Fruit fly (Drosophila melanogaster): ENCODE measurements around the gene CG31975.

CG31975 gene

dm6 chr2L:161453-162175, 20.8 kb upstream of the CG31975 start (continued):
- TF ChIP-seq Pdp1 (GFP tag; optimal IDR thresholded peaks at IDR 0.05), result peak in 1 of 2 experiments; percentile 77
- peak; percentile 51 for TF ChIP-seq CG18619 (GFP tag; optimal IDR thresholded peaks at IDR 0.05)
- peak; percentile 52 for TF ChIP-seq Fer1 (GFP tag; optimal IDR thresholded peaks at IDR 0.05)
- TF ChIP-seq pnt (GFP tag; optimal IDR thresholded peaks at IDR 0.05), result no peak
- TF ChIP-seq Aef1 (GFP tag; IDR thresholded peaks at IDR 0.05), result no peak
- TF ChIP-seq CG7271 (tag; optimal IDR thresholded peaks at IDR 0.05), result peak; percentile 34
- peak; percentile 48 for TF ChIP-seq HHEX (GFP tag; optimal IDR thresholded peaks at IDR 0.05)
- TF ChIP-seq CG16863 (GFP tag; optimal IDR thresholded peaks at IDR 0.05), result no peak
- no peak for TF ChIP-seq H2.0 (GFP tag; IDR thresholded peaks at IDR 0.05)
- TF ChIP-seq tio (GFP tag; optimal IDR thresholded peaks at IDR 0.05), result no peak
- TF ChIP-seq vfl (GFP tag; optimal IDR thresholded peaks at IDR 0.05), result no peak
- TF ChIP-seq Ssrp (tag; optimal IDR thresholded peaks at IDR 0.05), result no peak
- peak; percentile 46 for TF ChIP-seq CG15514 (GFP tag; optimal IDR thresholded peaks at IDR 0.05)
- no peak for TF ChIP-seq danr (GFP tag; IDR thresholded peaks at IDR 0.05)
- TF ChIP-seq lab (GFP tag; optimal IDR thresholded peaks at IDR 0.05), result peak; percentile 71
- TF ChIP-seq luna (GFP tag; optimal IDR thresholded peaks at IDR 0.05), result no peak
- TF ChIP-seq ERR (GFP tag; optimal IDR thresholded peaks at IDR 0.05), result no peak
- peak; percentile 39 for TF ChIP-seq fd64A (GFP tag; optimal IDR thresholded peaks at IDR 0.05)
- TF ChIP-seq Ravus (GFP tag; IDR thresholded peaks at IDR 0.05), result no peak
- TF ChIP-seq CG8388 (GFP tag; optimal IDR thresholded peaks at IDR 0.05), result no peak
- TF ChIP-seq Nf-YB (GFP tag; optimal IDR thresholded peaks at IDR 0.05), result peak; percentile 40
- TF ChIP-seq CG8359 (GFP tag; optimal IDR thresholded peaks at IDR 0.05; ENCODE audit: borderline replicate concordance), result no peak
- no peak for TF ChIP-seq Rx (GFP tag; IDR thresholded peaks at IDR 0.05)
- TF ChIP-seq Elba2 (GFP tag; optimal IDR thresholded peaks at IDR 0.05), result no peak
- no peak for TF ChIP-seq Abd-B (GFP tag; optimal IDR thresholded peaks at IDR 0.05)
- TF ChIP-seq CG8478 (optimal IDR thresholded peaks at IDR 0.05), result no peak
- TF ChIP-seq CG1602 (GFP tag; optimal IDR thresholded peaks at IDR 0.05), result no peak
- peak; percentile 36 to 71 for TF ChIP-seq Hr51 (GFP tag; optimal IDR thresholded peaks at IDR 0.05)
- no peak for TF ChIP-seq unc-4 (GFP tag; IDR thresholded peaks at IDR 0.05; ENCODE audit: partially characterized antibody)
- TF ChIP-seq Kr (GFP tag; optimal IDR thresholded peaks at IDR 0.05), result no peak
- no peak for TF ChIP-seq pan (optimal IDR thresholded peaks at IDR 0.05)
- no peak for TF ChIP-seq pan (GFP tag; optimal IDR thresholded peaks at IDR 0.05 in 1 of 2, IDR thresholded peaks at IDR 0.05 in 1 of 2)
- TF ChIP-seq ara (GFP tag; IDR thresholded peaks at IDR 0.05), result no peak
- no peak for TF ChIP-seq lmd (GFP tag; IDR thresholded peaks at IDR 0.05)
- peak; percentile 61 for TF ChIP-seq nau (GFP tag; optimal IDR thresholded peaks at IDR 0.05)
- no peak for TF ChIP-seq her (GFP tag; optimal IDR thresholded peaks at IDR 0.05)
- TF ChIP-seq HLH3B (GFP tag; IDR thresholded peaks at IDR 0.05), result no peak
- TF ChIP-seq CG10321 (GFP tag; IDR thresholded peaks at IDR 0.05), result no peak
- no peak for TF ChIP-seq E2f1 (GFP tag; IDR thresholded peaks at IDR 0.05)
- TF ChIP-seq CG15479 (GFP tag; optimal IDR thresholded peaks at IDR 0.05), result peak; percentile 85
- TF ChIP-seq CG7928 (GFP tag; optimal IDR thresholded peaks at IDR 0.05), result peak; percentile 16
- TF ChIP-seq Hr78 (GFP tag; optimal IDR thresholded peaks at IDR 0.05), result no peak
- no peak for TF ChIP-seq CG12219 (GFP tag; optimal IDR thresholded peaks at IDR 0.05)
- TF ChIP-seq CG17802 (tag; optimal IDR thresholded peaks at IDR 0.05), result no peak
- TF ChIP-seq Ada2b (GFP tag; IDR thresholded peaks at IDR 0.05), result no peak
- TF ChIP-seq ftz-f1 (GFP tag; optimal IDR thresholded peaks at IDR 0.05), result peak; percentile 22
- no peak for TF ChIP-seq CG17328 (GFP tag; IDR thresholded peaks at IDR 0.05)
- no peak for TF ChIP-seq Mes4 (GFP tag; optimal IDR thresholded peaks at IDR 0.05)
- no peak for TF ChIP-seq CG9876 (GFP tag; optimal IDR thresholded peaks at IDR 0.05)
- TF ChIP-seq chm (GFP tag; IDR thresholded peaks at IDR 0.05), result no peak
